Worm (Caenorhabditis elegans): ENCODE results near the gene F56D6.14.
A peak's percentile ranks its signal among the peaks of the same experiment; 100 is the strongest.

F56D6.14 gene

ce11 chrIV:3875260-3875659, 42.2 kb upstream of the F56D6.14 start:
- TF ChIP-seq lin-39 (tag; optimal IDR thresholded peaks at IDR 0.05) (peak; percentile 66), daf-12 (tag; optimal IDR thresholded peaks at IDR 0.05) (no peak), ztf-11 (tag; optimal IDR thresholded peaks at IDR 0.05) (no peak), fkh-10 (GFP tag; optimal IDR thresholded peaks at IDR 0.05) (no peak), ceh-9 (tag; optimal IDR thresholded peaks at IDR 0.05) (no peak), egl-27 (tag; optimal IDR thresholded peaks at IDR 0.05) (peak; percentile 63), sea-2 (GFP tag; optimal IDR thresholded peaks at IDR 0.05) (no peak), zag-1 (tag; optimal IDR thresholded peaks at IDR 0.05) (no peak), pqm-1 (tag; optimal IDR thresholded peaks at IDR 0.05) (peak; percentile 31), elt-3 (tag; optimal IDR thresholded peaks at IDR 0.05) (no peak), fos-1 (tag; optimal IDR thresholded peaks at IDR 0.05) (peak; percentile 66), mdl-1 (tag; optimal IDR thresholded peaks at IDR 0.05) (no peak), mml-1 (tag; optimal IDR thresholded peaks at IDR 0.05) (no peak), nhr-77 (tag; optimal IDR thresholded peaks at IDR 0.05) (no peak), eor-1 (tag; optimal IDR thresholded peaks at IDR 0.05) (no peak), nhr-23 (tag; optimal IDR thresholded peaks at IDR 0.05) (peak; percentile 31), snpc-4 (tag; optimal IDR thresholded peaks at IDR 0.05) (peak; percentile 22), hmg-11 (tag; optimal IDR thresholded peaks at IDR 0.05) (no peak), unc-62 (GFP tag; optimal IDR thresholded peaks at IDR 0.05) (no peak), tbx-2 (tag; optimal IDR thresholded peaks at IDR 0.05) (no peak), unc-39 (tag; optimal IDR thresholded peaks at IDR 0.05) (no peak), nhr-12 (tag; optimal IDR thresholded peaks at IDR 0.05) (no peak), ZK546.5 (tag; optimal IDR thresholded peaks at IDR 0.05) (no peak), lin-15B (tag; optimal IDR thresholded peaks at IDR 0.05) (peak; percentile 30), elt-1 (tag; optimal IDR thresholded peaks at IDR 0.05) (no peak), ceh-16 (tag; optimal IDR thresholded peaks at IDR 0.05) (no peak), aly-2 (tag; optimal IDR thresholded peaks at IDR 0.05) (no peak), ama-1 (optimal IDR thresholded peaks at IDR 0.05) (no peak), skn-1 (tag; optimal IDR thresholded peaks at IDR 0.05) (no peak), jun-1 (tag; optimal IDR thresholded peaks at IDR 0.05) (peak; percentile 85), R02D3.7 (tag; optimal IDR thresholded peaks at IDR 0.05) (no peak), nhr-67 (tag; optimal IDR thresholded peaks at IDR 0.05) (no peak), nhr-25 (tag; optimal IDR thresholded peaks at IDR 0.05) (no peak), nhr-237 (tag; optimal IDR thresholded peaks at IDR 0.05) (no peak), lsy-12 (tag; optimal IDR thresholded peaks at IDR 0.05) (no peak), pha-4 (tag; optimal IDR thresholded peaks at IDR 0.05) (peak; percentile 80), ztf-4 (tag; optimal IDR thresholded peaks at IDR 0.05) (no peak), nhr-28 (tag; optimal IDR thresholded peaks at IDR 0.05) (no peak), nhr-76 (tag; optimal IDR thresholded peaks at IDR 0.05) (no peak), elt-2 (tag; optimal IDR thresholded peaks at IDR 0.05) (peak; percentile 19), nhr-11 (tag; optimal IDR thresholded peaks at IDR 0.05) (no peak), ceh-28 (tag; optimal IDR thresholded peaks at IDR 0.05) (no peak), fkh-2 (tag; optimal IDR thresholded peaks at IDR 0.05) (no peak), nfya-1 (tag; optimal IDR thresholded peaks at IDR 0.05; ENCODE audit: insufficient read depth) (peak; percentile 12), nhr-43 (tag; optimal IDR thresholded peaks at IDR 0.05; ENCODE audit: poor library complexity, severe bottlenecking) (no peak), ceh-82 (tag; optimal IDR thresholded peaks at IDR 0.05) (no peak), egl-5 (tag; optimal IDR thresholded peaks at IDR 0.05) (peak; percentile 100)

ce11 chrIV:3876955-3877354, 40.5 kb upstream of the F56D6.14 start:
- no peak for TF ChIP-seq egl-27 (tag; optimal IDR thresholded peaks at IDR 0.05)
- no peak for TF ChIP-seq fkh-10 (GFP tag; optimal IDR thresholded peaks at IDR 0.05)
- no peak for TF ChIP-seq nhr-12 (tag; optimal IDR thresholded peaks at IDR 0.05)
- no peak for TF ChIP-seq ceh-82 (tag; optimal IDR thresholded peaks at IDR 0.05)
- TF ChIP-seq nhr-43 (tag; optimal IDR thresholded peaks at IDR 0.05; ENCODE audit: poor library complexity, severe bottlenecking): no peak
- TF ChIP-seq tbx-2 (tag; optimal IDR thresholded peaks at IDR 0.05): no peak
- TF ChIP-seq hmg-11 (tag; optimal IDR thresholded peaks at IDR 0.05): no peak
- TF ChIP-seq nhr-25 (tag; optimal IDR thresholded peaks at IDR 0.05): no peak
- TF ChIP-seq lsy-12 (tag; optimal IDR thresholded peaks at IDR 0.05): no peak
- no peak for TF ChIP-seq jun-1 (tag; optimal IDR thresholded peaks at IDR 0.05)
